Fruit fly (Drosophila melanogaster): ENCODE measurements around the gene CG13078.

- TF ChIP-seq topi (GFP tag; optimal IDR thresholded peaks at IDR 0.05): no peak
- no peak for TF ChIP-seq CG11762 (GFP tag; optimal IDR thresholded peaks at IDR 0.05; ENCODE audit: insufficient read depth)
- no peak for TF ChIP-seq CG16779 (tag; optimal IDR thresholded peaks at IDR 0.05)
- TF ChIP-seq Hr38 (GFP tag; optimal IDR thresholded peaks at IDR 0.05): no peak
- no peak for TF ChIP-seq Sox102F (GFP tag; optimal IDR thresholded peaks at IDR 0.05)
- no peak for TF ChIP-seq CG6854 (GFP tag; optimal IDR thresholded peaks at IDR 0.05)
- peak; percentile 77 for TF ChIP-seq vri (GFP tag; optimal IDR thresholded peaks at IDR 0.05)
- no peak for TF ChIP-seq OdsH (GFP tag; optimal IDR thresholded peaks at IDR 0.05)
- no peak for TF ChIP-seq pdm3 (GFP tag; optimal IDR thresholded peaks at IDR 0.05)
- TF ChIP-seq CG11294 (GFP tag; IDR thresholded peaks at IDR 0.05): no peak
Observed at dm6 chr2L:19535234-19535633, 28.5 kb upstream of the CG13078 start, which contains the start of gene CG31697.

Data from whole organism, prepupa.